Worm (Caenorhabditis elegans) whole organism, mixed stage, embryonic: Measurements from ENCODE around the gene T09A5.5.

Experiments used
- M03D4.4 ChIP-seq: sonication (generic microtip); optimal IDR thresholded peaks from 2 replicates; lab custom pipeline; 2017; ENCODE audit warnings: mild to moderate bottlenecking, missing genetic modification characterization, missing compliant biosample characterization
- bed-3 ChIP-seq: fragments of 200-800 bp; sonication (Bioruptor generic); optimal IDR thresholded peaks from 3 replicates; lab custom pipeline; 2018; ENCODE audit warnings: mild to moderate bottlenecking, missing genetic modification characterization, moderate library complexity, missing compliant biosample characterization
- blmp-1 ChIP-seq: fragments of 150-350 bp; optimal IDR thresholded peaks from 2 replicates; lab custom pipeline; 2014; ENCODE audit warnings: missing biosample characterization, missing genetic modification characterization
- ceh-39 ChIP-seq: fragments of 150-350 bp; optimal IDR thresholded peaks from 2 replicates; lab custom pipeline; 2014; ENCODE audit warnings: missing biosample characterization, missing genetic modification characterization
- ceh-43 ChIP-seq: fragments of 200-800 bp; sonication (Bioruptor generic); optimal IDR thresholded peaks from 2 replicates; lab custom pipeline; 2018; ENCODE audit warnings: mild to moderate bottlenecking, missing genetic modification characterization, moderate library complexity, missing compliant biosample characterization
- ceh-83 ChIP-seq: fragments of 200-800 bp; sonication (Bioruptor generic); optimal IDR thresholded peaks from 2 replicates; lab custom pipeline; 2018; ENCODE audit warnings: mild to moderate bottlenecking, missing genetic modification characterization, missing compliant biosample characterization
- ces-1 ChIP-seq: fragments of 150-350 bp; optimal IDR thresholded peaks from 2 replicates; lab custom pipeline; 2014; ENCODE audit warnings: missing biosample characterization, missing genetic modification reagents, missing genetic modification characterization
- cnd-1 ChIP-seq: fragments of 200-800 bp; sonication (Bioruptor generic); optimal IDR thresholded peaks from 2 replicates; lab custom pipeline; 2018; ENCODE audit warnings: mild to moderate bottlenecking, missing genetic modification characterization, missing compliant biosample characterization
- drap-1 ChIP-seq: fragments of 200-800 bp; sonication (Bioruptor generic); optimal IDR thresholded peaks from 3 replicates; lab custom pipeline; 2018; ENCODE audit warnings: mild to moderate bottlenecking, missing genetic modification characterization, missing compliant biosample characterization
- elt-1 ChIP-seq: sonication (generic microtip); optimal IDR thresholded peaks from 2 replicates; lab custom pipeline; 2017; ENCODE audit warnings: missing genetic modification characterization, mild to moderate bottlenecking, missing compliant biosample characterization, antibody characterized with exemption, moderate library complexity, borderline replicate concordance; ENCODE audit not compliant: insufficient read depth
- elt-3 ChIP-seq: fragments of 150-350 bp; optimal IDR thresholded peaks from 2 replicates; lab custom pipeline; 2014; ENCODE audit warnings: missing biosample characterization, missing genetic modification characterization
- flh-1 ChIP-seq: fragments of 200-800 bp; sonication (Bioruptor generic); optimal IDR thresholded peaks from 2 replicates; lab custom pipeline; 2018; ENCODE audit warnings: mild to moderate bottlenecking, missing genetic modification characterization, moderate library complexity, missing compliant biosample characterization
- ham-2 ChIP-seq: fragments of 200-800 bp; sonication (Bioruptor generic); optimal IDR thresholded peaks from 2 replicates; lab custom pipeline; 2018; ENCODE audit warnings: mild to moderate bottlenecking, missing genetic modification characterization, missing compliant biosample characterization
- hlh-1 ChIP-seq: fragments of 150-350 bp; optimal IDR thresholded peaks from 2 replicates; lab custom pipeline; 2014; ENCODE audit warnings: missing biosample characterization, missing genetic modification reagents, missing genetic modification characterization
- lin-13 ChIP-seq: fragments of 150-350 bp; optimal IDR thresholded peaks from 2 replicates; lab custom pipeline; 2014; ENCODE audit warnings: missing biosample characterization, missing genetic modification characterization
- lin-32 ChIP-seq: fragments of 200-800 bp; sonication (Bioruptor generic); optimal IDR thresholded peaks from 2 replicates; lab custom pipeline; 2018; ENCODE audit warnings: mild to moderate bottlenecking, missing genetic modification characterization, missing compliant biosample characterization
- lsy-2 ChIP-seq: fragments of 150-350 bp; optimal IDR thresholded peaks from 2 replicates; lab custom pipeline; 2014; ENCODE audit warnings: missing biosample characterization, missing genetic modification characterization
- mab-5 ChIP-seq: fragments of 150-350 bp; optimal IDR thresholded peaks from 2 replicates; lab custom pipeline; 2014; ENCODE audit warnings: missing biosample characterization, missing genetic modification characterization
- mep-1 ChIP-seq: fragments of 150-350 bp; optimal IDR thresholded peaks from 2 replicates; lab custom pipeline; 2017; ENCODE audit warnings: missing biosample characterization, missing genetic modification reagents, missing genetic modification characterization, inconsistent platforms
- mls-2 ChIP-seq: sonication (generic microtip); optimal IDR thresholded peaks from 2 replicates; lab custom pipeline; 2016; ENCODE audit warnings: mild to moderate bottlenecking, missing genetic modification characterization, moderate library complexity, missing compliant biosample characterization
- nhr-12 ChIP-seq: fragments of 150-350 bp; optimal IDR thresholded peaks from 2 replicates; lab custom pipeline; 2014; ENCODE audit warnings: missing biosample characterization, missing genetic modification characterization
- nhr-2 ChIP-seq: fragments of 150-350 bp; optimal IDR thresholded peaks from 2 replicates; lab custom pipeline; 2014; ENCODE audit warnings: missing biosample characterization, missing genetic modification characterization
- nhr-237 ChIP-seq: fragments of 150-350 bp; optimal IDR thresholded peaks from 2 replicates; lab custom pipeline; 2014; ENCODE audit warnings: missing biosample characterization, missing genetic modification characterization
- nhr-28 ChIP-seq: fragments of 150-350 bp; optimal IDR thresholded peaks from 2 replicates; lab custom pipeline; 2014; ENCODE audit warnings: missing biosample characterization, missing genetic modification characterization
- nhr-76 ChIP-seq: sonication (generic microtip); optimal IDR thresholded peaks from 2 replicates; lab custom pipeline; 2017; ENCODE audit warnings: missing biosample characterization, missing genetic modification characterization
- pha-4 ChIP-seq: fragments of 150-350 bp; optimal IDR thresholded peaks from 2 replicates; lab custom pipeline; 2018; ENCODE audit warnings: missing biosample characterization, missing genetic modification reagents, missing genetic modification characterization
- sem-2 ChIP-seq: fragments of 200-800 bp; sonication (Bioruptor generic); optimal IDR thresholded peaks from 2 replicates; lab custom pipeline; 2018; ENCODE audit warnings: mild to moderate bottlenecking, missing genetic modification characterization, missing compliant biosample characterization
- snpc-4 ChIP-seq: fragments of 150-350 bp; optimal IDR thresholded peaks from 2 replicates; lab custom pipeline; 2014; ENCODE audit warnings: missing biosample characterization, missing genetic modification characterization
- sptf-1 ChIP-seq: sonication (generic microtip); optimal IDR thresholded peaks from 2 replicates; lab custom pipeline; 2017; ENCODE audit warnings: mild to moderate bottlenecking, missing genetic modification characterization, moderate library complexity, missing compliant biosample characterization
- tbx-8 ChIP-seq: fragments of 200-800 bp; sonication (Bioruptor generic); optimal IDR thresholded peaks from 2 replicates; lab custom pipeline; 2018; ENCODE audit warnings: mild to moderate bottlenecking, missing genetic modification characterization, moderate library complexity, missing compliant biosample characterization
- unc-120 ChIP-seq: sonication (generic microtip); optimal IDR thresholded peaks from 2 replicates; lab custom pipeline; 2017; ENCODE audit warnings: missing genetic modification characterization, missing compliant biosample characterization; ENCODE audit not compliant: poor library complexity, severe bottlenecking
- unc-39 ChIP-seq: fragments of 150-350 bp; optimal IDR thresholded peaks from 2 replicates; lab custom pipeline; 2014; ENCODE audit warnings: missing biosample characterization, missing genetic modification characterization
- unc-62 ChIP-seq: fragments of 150-350 bp; optimal IDR thresholded peaks from 2 replicates; lab custom pipeline; 2014; ENCODE audit warnings: missing biosample characterization, missing genetic modification reagents, missing genetic modification characterization
- zip-8 ChIP-seq: fragments of 150-350 bp; optimal IDR thresholded peaks from 2 replicates; lab custom pipeline; 2014; ENCODE audit warnings: missing biosample characterization, missing genetic modification characterization
- ztf-11 ChIP-seq: fragments of 150-350 bp; optimal IDR thresholded peaks from 2 replicates; lab custom pipeline; 2014; ENCODE audit warnings: missing biosample characterization, missing genetic modification characterization

Gene T09A5.5

DNA sequence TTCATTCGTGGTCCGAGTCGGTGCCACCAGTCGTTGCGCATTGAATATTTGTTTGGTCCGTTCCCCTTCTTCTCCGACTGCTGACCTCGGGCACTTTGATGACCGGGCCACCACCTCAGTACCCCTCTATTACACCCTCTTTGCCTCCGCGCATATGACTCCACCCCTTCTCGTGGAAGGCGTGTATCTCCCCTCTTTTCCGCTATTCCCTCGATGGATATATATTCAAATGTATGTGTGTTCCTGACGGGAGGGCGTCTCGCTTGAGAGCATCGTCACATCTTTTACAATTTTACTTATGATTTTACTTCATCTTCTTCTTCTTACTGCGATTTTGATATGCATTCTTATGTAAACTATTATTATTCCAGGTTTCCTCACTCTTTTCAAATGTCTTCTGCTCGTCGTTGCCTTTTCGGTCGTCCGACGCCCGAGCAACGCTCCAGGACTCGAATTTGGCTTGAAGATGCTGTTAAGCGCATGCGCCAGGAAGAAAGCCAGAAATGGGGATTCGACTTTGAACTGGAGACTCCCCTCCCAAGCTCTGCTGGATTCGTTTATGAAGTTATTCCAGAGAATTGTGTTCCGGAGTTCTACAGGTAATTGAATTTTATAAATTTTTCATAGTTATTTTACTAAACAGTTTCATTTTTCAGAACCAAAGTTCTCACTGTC lies 42.6 kb downstream of the T09A5.5 start, which contains the start of gene cki-1:
cki-1 (plus strand) TSS at position 372 of the 675 bp plus-strand sequence.
- TF ChIP-seq cnd-1 (no peak), blmp-1 (no peak), pha-4 (peak; percentile 25), lin-32 (GFP tag; lab: Kevin White, UChicago) (no peak), nhr-28 (tag; lab: Kevin White, UChicago) (no peak), elt-1 (tag; lab: Kevin White, UChicago) (peak; percentile 23), bed-3 (GFP tag; lab: Kevin White, UChicago) (no peak), flh-1 (no peak), lin-13 (tag; lab: Kevin White, UChicago) (peak; percentile 8), ham-2 (GFP tag; lab: Kevin White, UChicago) (peak; percentile 3), unc-62 (GFP tag; lab: Kevin White, UChicago) (no peak), nhr-76 (tag; lab: Kevin White, UChicago) (no peak), mls-2 (tag; lab: Kevin White, UChicago) (peak; percentile 42), nhr-12 (tag; lab: Kevin White, UChicago) (no peak), zip-8 (tag; lab: Kevin White, UChicago) (no peak), ces-1 (GFP tag; lab: Kevin White, UChicago) (no peak), sptf-1 (tag; lab: Kevin White, UChicago) (peak; percentile 77), snpc-4 (no peak), nhr-237 (no peak), sem-2 (no peak), nhr-2 (peak; percentile 98), ceh-43 (GFP tag; lab: Kevin White, UChicago) (peak; percentile 15), ceh-39 (no peak), ztf-11 (tag; lab: Kevin White, UChicago) (peak; percentile 57), drap-1 (peak; percentile 29), M03D4.4 (tag; lab: Kevin White, UChicago) (peak; percentile 55), lsy-2 (tag; lab: Kevin White, UChicago) (no peak), unc-39 (tag; lab: Kevin White, UChicago) (no peak), hlh-1 (peak; percentile 54), unc-120 (peak; percentile 49), tbx-8 (GFP tag; lab: Kevin White, UChicago) (no peak), ceh-83 (GFP tag; lab: Kevin White, UChicago) (no peak), mab-5 (no peak), mep-1 (tag; lab: Kevin White, UChicago) (no peak), elt-3 (no peak)

ce11 chrII:7810162-7810868 lies 43.3 kb downstream of the T09A5.5 start:
- no peak for TF ChIP-seq nhr-2
- TF ChIP-seq lin-13 (tag; lab: Kevin White, UChicago) = no peak
- TF ChIP-seq ztf-11 (tag; lab: Kevin White, UChicago) = peak; percentile 7
- peak; percentile 29 for TF ChIP-seq lsy-2 (tag; lab: Kevin White, UChicago)
- TF ChIP-seq elt-1 (tag; lab: Kevin White, UChicago) = no peak
- no peak for TF ChIP-seq snpc-4
- peak; percentile 7 for TF ChIP-seq ces-1 (GFP tag; lab: Kevin White, UChicago)
- peak; percentile 35 for TF ChIP-seq pha-4
- TF ChIP-seq drap-1 = no peak
- TF ChIP-seq, all 35 proteins: peak for 4

- TF ChIP-seq ham-2 (GFP tag; lab: Kevin White, UChicago) = no peak
- TF ChIP-seq tbx-8 (GFP tag; lab: Kevin White, UChicago) = no peak
- TF ChIP-seq nhr-28 (tag; lab: Kevin White, UChicago) = no peak
- peak; percentile 6 for TF ChIP-seq ceh-43 (GFP tag; lab: Kevin White, UChicago)
- TF ChIP-seq nhr-2 = no peak
- no peak for TF ChIP-seq unc-39 (tag; lab: Kevin White, UChicago)
- TF ChIP-seq nhr-12 (tag; lab: Kevin White, UChicago) = no peak
- peak; percentile 68 for TF ChIP-seq mls-2 (tag; lab: Kevin White, UChicago)
- TF ChIP-seq bed-3 (GFP tag; lab: Kevin White, UChicago) = no peak
- peak; percentile 90 for TF ChIP-seq ces-1 (GFP tag; lab: Kevin White, UChicago)
- TF ChIP-seq cnd-1 = peak; percentile 64
- TF ChIP-seq nhr-76 (tag; lab: Kevin White, UChicago) = no peak
- no peak for TF ChIP-seq mep-1 (tag; lab: Kevin White, UChicago)
- peak; percentile 62 for TF ChIP-seq ztf-11 (tag; lab: Kevin White, UChicago)
- TF ChIP-seq lin-32 (GFP tag; lab: Kevin White, UChicago) = peak; percentile 81
- TF ChIP-seq lin-13 (tag; lab: Kevin White, UChicago) = no peak
- peak; percentile 66 for TF ChIP-seq hlh-1
- TF ChIP-seq, all 35 proteins: peak for 7
These were observed 44.1 kb downstream of the T09A5.5 start for ce11 chrII:7809358-7809914.
